Fruit fly (Drosophila melanogaster) whole organism, embryonic: ENCODE measurements around the gene NELF-B.

ENCODE experiments used
- CG12942 ChIP-seq: fragments of 200-800 bp; sonication (Bioruptor generic); optimal IDR thresholded peaks from 3 replicates; lab custom pipeline; 2016; ENCODE audit warnings: missing biosample characterization, missing genetic modification characterization
- CG18764 ChIP-seq: fragments of 200-800 bp; sonication (Bioruptor generic); optimal IDR thresholded peaks from 3 replicates; lab custom pipeline; 2016; ENCODE audit warnings: missing biosample characterization, missing genetic modification characterization
- Fer2 ChIP-seq: fragments of 200-800 bp; sonication (Bioruptor generic); optimal IDR thresholded peaks from 2 replicates; lab custom pipeline; 2018; ENCODE audit warnings: missing biosample characterization, mild to moderate bottlenecking, missing genetic modification characterization, moderate library complexity
- Stat92E ChIP-seq, 3 experiments: fragments of >200 bp in 2 of 3; fragments of 200-800 bp in 1 of 3; sonication (Bioruptor generic) in 1 of 3; optimal IDR thresholded peaks; 2 replicates each; lab custom pipeline; 2017 to 2019; ENCODE audit warnings: missing biosample characterization in 3 of 3, missing genetic modification characterization in 3 of 3, mild to moderate bottlenecking in 1 of 3, moderate library complexity in 1 of 3
- cato ChIP-seq: fragments of 200-800 bp; sonication (Bioruptor generic); optimal IDR thresholded peaks from 2 replicates; lab custom pipeline; 2016; ENCODE audit warnings: missing biosample characterization, missing genetic modification characterization, borderline replicate concordance
- cwo ChIP-seq: fragments of 200-800 bp; sonication (Bioruptor generic); optimal IDR thresholded peaks from 3 replicates; lab custom pipeline; 2017; ENCODE audit warnings: missing biosample characterization, missing genetic modification characterization, mild to moderate bottlenecking, moderate library complexity, missing genetic modification reagents
- luna ChIP-seq: fragments of 200-800 bp; sonication (Bioruptor generic); optimal IDR thresholded peaks from 2 replicates; lab custom pipeline; 2016; ENCODE audit warnings: missing biosample characterization, missing genetic modification characterization

DNA sequence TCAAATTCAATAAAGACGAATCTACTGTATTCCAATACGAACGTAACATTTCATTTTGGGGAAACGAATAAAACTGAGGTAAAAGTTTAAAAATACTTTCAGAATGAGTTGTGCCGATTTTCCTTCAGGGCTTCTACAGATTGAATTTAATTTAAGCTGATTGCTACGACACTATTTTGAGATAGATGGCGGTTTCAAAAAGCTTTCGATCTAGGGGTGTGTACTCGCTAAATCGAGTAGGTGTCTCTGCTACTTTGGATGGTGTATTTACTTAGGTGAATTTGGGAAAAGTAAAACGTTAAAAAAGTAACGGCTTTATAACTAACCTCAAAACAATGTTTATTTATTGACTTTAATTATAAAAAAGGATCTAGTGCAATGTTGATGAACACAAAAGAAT is 49.3 kb downstream of the NELF-B start:
- TF ChIP-seq cato (GFP tag; lab: Kevin White, UChicago) (no peak), CG12942 (no peak), Fer2 (tag; lab: Kevin White, UChicago) (no peak), cwo (GFP tag; lab: Kevin White, UChicago) (no peak), Stat92E (GFP tag; optimal IDR thresholded peaks at IDR 0.05; lab: Kevin White, UChicago) (no peak), luna (GFP tag; lab: Kevin White, UChicago) (no peak), CG18764 (no peak)
